1 fruit fly cellular context compared by ENCODE assay signal in genomic region chr2L:1428290-1428689, dm6.
TF ChIP-seq lines count a peak whose summit lies in the region.

Gene CG43401, plus strand, starts transcription at chr2L:1428474.

TF ChIP-seq in whole organism, embryonic, 481 proteins besides CTCF, POLR2A, EP300 and RAD21 (continued from another document and continues in another):
- TF ChIP-seq sna (GFP tag; IDR thresholded peaks at IDR 0.05; lab: Robert Waterston, UW; ENCODE audit: partially characterized antibody) (no peak), pan (optimal IDR thresholded peaks at IDR 0.05; lab: Kevin White, UChicago) (no peak), pan (GFP tag; optimal IDR thresholded peaks at IDR 0.05 in 1 of 2, IDR thresholded peaks at IDR 0.05 in 1 of 2) (peak in 1 of 2 experiments; percentile 70), CG2116 (GFP tag; optimal IDR thresholded peaks at IDR 0.05; lab: Kevin White, UChicago) (no peak), Dip3 (GFP tag; optimal IDR thresholded peaks at IDR 0.05; lab: Kevin White, UChicago) (no peak), CG6654 (GFP tag; optimal IDR thresholded peaks at IDR 0.05; lab: Kevin White, UChicago) (no peak), crol (GFP tag; IDR thresholded peaks at IDR 0.05; lab: Robert Waterston, UW) (no peak), CG11085 (GFP tag; IDR thresholded peaks at IDR 0.05; lab: Robert Waterston, UW) (no peak), Tbp (GFP tag; optimal IDR thresholded peaks at IDR 0.05; lab: Kevin White, UChicago) (no peak), CG9437 (GFP tag; optimal IDR thresholded peaks at IDR 0.05; lab: Kevin White, UChicago) (peak; percentile 26), CG9876 (GFP tag; optimal IDR thresholded peaks at IDR 0.05; lab: Kevin White, UChicago) (no peak), D (optimal IDR thresholded peaks at IDR 0.05; lab: Kevin White, UChicago) (no peak), D (GFP tag; optimal IDR thresholded peaks at IDR 0.05; lab: Kevin White, UChicago) (no peak), en (GFP tag; optimal IDR thresholded peaks at IDR 0.05; lab: Kevin White, UChicago) (no peak), CG6175 (GFP tag; IDR thresholded peaks at IDR 0.05; lab: Robert Waterston, UW) (no peak), CG1832 (GFP tag; optimal IDR thresholded peaks at IDR 0.05; lab: Kevin White, UChicago) (no peak), fu2 (GFP tag; optimal IDR thresholded peaks at IDR 0.05; lab: Kevin White, UChicago) (no peak), hkb (optimal IDR thresholded peaks at IDR 0.05; lab: Kevin White, UChicago) (no peak), hkb (GFP tag; IDR thresholded peaks at IDR 0.05; lab: Robert Waterston, UW) (peak; percentile 78), CG9609 (GFP tag; optimal IDR thresholded peaks at IDR 0.05; lab: Kevin White, UChicago) (peak; percentile 20), ham (GFP tag; IDR thresholded peaks at IDR 0.05; lab: Robert Waterston, UW) (no peak), chinmo (GFP tag; IDR thresholded peaks at IDR 0.05; lab: Robert Waterston, UW; ENCODE audit: partially characterized antibody) (no peak), Fer1 (GFP tag; optimal IDR thresholded peaks at IDR 0.05; lab: Kevin White, UChicago) (peak; percentile 32), CG8281 (tag; optimal IDR thresholded peaks at IDR 0.05; lab: Kevin White, UChicago) (peak; percentile 0), Scr (GFP tag; IDR thresholded peaks at IDR 0.05; lab: Robert Waterston, UW; ENCODE audit: partially characterized antibody) (no peak), D19B (GFP tag; optimal IDR thresholded peaks at IDR 0.05; lab: Kevin White, UChicago) (no peak), zf30C (GFP tag; optimal IDR thresholded peaks at IDR 0.05; lab: Kevin White, UChicago) (peak; percentile 26), CG8765 (GFP tag; IDR thresholded peaks at IDR 0.05; lab: Robert Waterston, UW) (no peak), pita (GFP tag; optimal IDR thresholded peaks at IDR 0.05; lab: Kevin White, UChicago) (no peak), CG4404 (GFP tag; IDR thresholded peaks at IDR 0.05; lab: Robert Waterston, UW) (no peak), Vsx1 (GFP tag; optimal IDR thresholded peaks at IDR 0.05; lab: Kevin White, UChicago) (no peak), CG43689 (GFP tag; IDR thresholded peaks at IDR 0.05; lab: Robert Waterston, UW) (no peak), ci (GFP tag; IDR thresholded peaks at IDR 0.05; lab: Robert Waterston, UW) (peak; percentile 77), sc (optimal IDR thresholded peaks at IDR 0.05; lab: Kevin White, UChicago) (no peak), sc (GFP tag; optimal IDR thresholded peaks at IDR 0.05; lab: Kevin White, UChicago) (no peak), Side (GFP tag; optimal IDR thresholded peaks at IDR 0.05; lab: Kevin White, UChicago) (peak; percentile 20), gfzf (GFP tag; optimal IDR thresholded peaks at IDR 0.05; lab: Kevin White, UChicago) (no peak), peb (GFP tag; IDR thresholded peaks at IDR 0.05; lab: Robert Waterston, UW) (no peak), jumu (GFP tag; optimal IDR thresholded peaks at IDR 0.05; lab: Kevin White, UChicago) (no peak), fd96Cb (tag; optimal IDR thresholded peaks at IDR 0.05; lab: Kevin White, UChicago) (peak; percentile 50), D19A (tag; optimal IDR thresholded peaks at IDR 0.05; lab: Kevin White, UChicago) (no peak), scrt (GFP tag; optimal IDR thresholded peaks at IDR 0.05; lab: Kevin White, UChicago) (no peak), Chrac-16 (GFP tag; optimal IDR thresholded peaks at IDR 0.05; lab: Kevin White, UChicago) (peak; percentile 43), CG6854 (GFP tag; optimal IDR thresholded peaks at IDR 0.05; lab: Kevin White, UChicago) (no peak), da (GFP tag; optimal IDR thresholded peaks at IDR 0.05; lab: Kevin White, UChicago) (no peak), salm (tag; optimal IDR thresholded peaks at IDR 0.05; lab: Kevin White, UChicago) (peak; percentile 44), schlank (tag; optimal IDR thresholded peaks at IDR 0.05; lab: Kevin White, UChicago) (no peak), CG10462 (GFP tag; optimal IDR thresholded peaks at IDR 0.05; lab: Kevin White, UChicago) (no peak), Meics (GFP tag; optimal IDR thresholded peaks at IDR 0.05; lab: Kevin White, UChicago) (no peak), Lhr (GFP tag; optimal IDR thresholded peaks at IDR 0.05; lab: Kevin White, UChicago) (no peak), vvl (GFP tag; IDR thresholded peaks at IDR 0.05; lab: Robert Waterston, UW) (peak; percentile 83), CG6689 (GFP tag; IDR thresholded peaks at IDR 0.05; lab: Robert Waterston, UW) (peak; percentile 70), CG32772 (GFP tag; IDR thresholded peaks at IDR 0.05; lab: Robert Waterston, UW) (peak; percentile 67), CG2202 (tag; optimal IDR thresholded peaks at IDR 0.05; lab: Kevin White, UChicago) (no peak), CG11456 (GFP tag; IDR thresholded peaks at IDR 0.05; lab: Robert Waterston, UW) (no peak), CG15601 (tag; optimal IDR thresholded peaks at IDR 0.05; lab: Kevin White, UChicago) (no peak), CG12769 (tag; optimal IDR thresholded peaks at IDR 0.05; lab: Kevin White, UChicago) (no peak), CG16813 (GFP tag; IDR thresholded peaks at IDR 0.05; lab: Robert Waterston, UW; ENCODE audit: partially characterized antibody) (no peak), Aef1 (GFP tag; IDR thresholded peaks at IDR 0.05; lab: Robert Waterston, UW) (peak; percentile 50; the same call in 2 of the 3 replicates), sr (GFP tag; IDR thresholded peaks at IDR 0.05; lab: Robert Waterston, UW) (no peak), cg (GFP tag; optimal IDR thresholded peaks at IDR 0.05; lab: Kevin White, UChicago) (no peak), Med (GFP tag; lab: Kevin White, UChicago) (peak; percentile 73), CG9797 (GFP tag; optimal IDR thresholded peaks at IDR 0.05; lab: Kevin White, UChicago) (no peak), CG30403 (GFP tag; optimal IDR thresholded peaks at IDR 0.05; lab: Kevin White, UChicago) (peak; percentile 58), CG7839 (tag; optimal IDR thresholded peaks at IDR 0.05; lab: Kevin White, UChicago) (peak; percentile 58), wdn (GFP tag; IDR thresholded peaks at IDR 0.05; lab: Robert Waterston, UW) (no peak), dm (GFP tag; optimal IDR thresholded peaks at IDR 0.05; lab: Kevin White, UChicago) (no peak), cwo (GFP tag; optimal IDR thresholded peaks at IDR 0.05; lab: Kevin White, UChicago) (no peak), bsh (GFP tag; optimal IDR thresholded peaks at IDR 0.05; lab: Kevin White, UChicago) (peak in 1 of 2 experiments; percentile 55), tx (GFP tag; optimal IDR thresholded peaks at IDR 0.05; lab: Kevin White, UChicago) (no peak), CG8478 (optimal IDR thresholded peaks at IDR 0.05; lab: Kevin White, UChicago) (no peak), zen2 (GFP tag; IDR thresholded peaks at IDR 0.05; lab: Robert Waterston, UW; ENCODE audit: partially characterized antibody) (no peak), insv (GFP tag; optimal IDR thresholded peaks at IDR 0.05; lab: Kevin White, UChicago) (no peak), Hey (tag; optimal IDR thresholded peaks at IDR 0.05; lab: Kevin White, UChicago) (no peak), sqz (GFP tag; optimal IDR thresholded peaks at IDR 0.05; lab: Kevin White, UChicago) (no peak), Doc3 (GFP tag; IDR thresholded peaks at IDR 0.05; lab: Robert Waterston, UW; ENCODE audit: partially characterized antibody) (no peak), ttk (GFP tag; IDR thresholded peaks at IDR 0.05; lab: Robert Waterston, UW) (peak; percentile 71), CG31365 (tag; optimal IDR thresholded peaks at IDR 0.05; lab: Kevin White, UChicago) (no peak), HLH3B (GFP tag; IDR thresholded peaks at IDR 0.05; lab: Robert Waterston, UW) (peak; percentile 75), bab2 (GFP tag; optimal IDR thresholded peaks at IDR 0.05; lab: Kevin White, UChicago) (peak; percentile 8), onecut (GFP tag; IDR thresholded peaks at IDR 0.05; lab: Robert Waterston, UW) (0 out of 2 replicates have a peak, but pooled peaks have one; percentile 15), CG5245 (GFP tag; optimal IDR thresholded peaks at IDR 0.05; lab: Kevin White, UChicago) (peak; percentile 5), inv (GFP tag; IDR thresholded peaks at IDR 0.05; lab: Robert Waterston, UW; ENCODE audit: partially characterized antibody) (no peak), CG4617 (GFP tag; optimal IDR thresholded peaks at IDR 0.05; lab: Kevin White, UChicago; ENCODE audit: borderline replicate concordance) (no peak), H2.0 (GFP tag; IDR thresholded peaks at IDR 0.05; lab: Robert Waterston, UW) (peak; percentile 65), Deaf1 (tag; optimal IDR thresholded peaks at IDR 0.05; lab: Kevin White, UChicago) (peak; percentile 12), slou (GFP tag; optimal IDR thresholded peaks at IDR 0.05; lab: Kevin White, UChicago) (no peak), dpn (GFP tag; optimal IDR thresholded peaks at IDR 0.05; lab: Kevin White, UChicago) (peak; percentile 13 to 38), CG4730 (GFP tag; IDR thresholded peaks at IDR 0.05; lab: Robert Waterston, UW) (peak; percentile 66), Blimp-1 (GFP tag; optimal IDR thresholded peaks at IDR 0.05; lab: Kevin White, UChicago) (peak; percentile 58), CG17568 (GFP tag; optimal IDR thresholded peaks at IDR 0.05; lab: Kevin White, UChicago) (no peak), Atf3 (GFP tag; optimal IDR thresholded peaks at IDR 0.05; lab: Kevin White, UChicago) (no peak), CG17385 (GFP tag; optimal IDR thresholded peaks at IDR 0.05; lab: Kevin White, UChicago) (peak; percentile 53), ftz-f1 (GFP tag; optimal IDR thresholded peaks at IDR 0.05; lab: Kevin White, UChicago) (no peak), CG3065 (GFP tag; optimal IDR thresholded peaks at IDR 0.05; lab: Kevin White, UChicago) (no peak), CkIIα-i1 (GFP tag; IDR thresholded peaks at IDR 0.05; lab: Robert Waterston, UW) (no peak), tio (GFP tag; optimal IDR thresholded peaks at IDR 0.05; lab: Kevin White, UChicago) (peak; percentile 42), HHEX (GFP tag; optimal IDR thresholded peaks at IDR 0.05; lab: Kevin White, UChicago) (peak; percentile 31), wek (GFP tag; optimal IDR thresholded peaks at IDR 0.05; lab: Kevin White, UChicago) (no peak), vfl (GFP tag; optimal IDR thresholded peaks at IDR 0.05; lab: Kevin White, UChicago) (no peak), Asciz (GFP tag; optimal IDR thresholded peaks at IDR 0.05; lab: Kevin White, UChicago) (no peak), CG6813 (GFP tag; optimal IDR thresholded peaks at IDR 0.05; lab: Kevin White, UChicago) (no peak), CG30020 (tag; optimal IDR thresholded peaks at IDR 0.05; lab: Kevin White, UChicago) (no peak), bbx (GFP tag; IDR thresholded peaks at IDR 0.05; lab: Robert Waterston, UW; ENCODE audit: partially characterized antibody) (no peak), fru (optimal IDR thresholded peaks at IDR 0.05; lab: Kevin White, UChicago) (no peak), GATAe (GFP tag; conservative IDR thresholded peaks at IDR 0.05; lab: Robert Waterston, UW) (no peak), fd102C (GFP tag; optimal IDR thresholded peaks at IDR 0.05; lab: Kevin White, UChicago) (no peak), CG10565 (GFP tag; optimal IDR thresholded peaks at IDR 0.05; lab: Kevin White, UChicago) (no peak), CG3847 (GFP tag; IDR thresholded peaks at IDR 0.05; lab: Robert Waterston, UW) (peak; percentile 35; the same call in 1 of the 2 replicates), CG14050 (GFP tag; IDR thresholded peaks at IDR 0.05; lab: Robert Waterston, UW) (peak; percentile 58; the same call in 2 of the 3 replicates), Taf1 (GFP tag; IDR thresholded peaks at IDR 0.05; lab: Robert Waterston, UW) (no peak), zfh1 (GFP tag; IDR thresholded peaks at IDR 0.05; lab: Robert Waterston, UW) (peak; percentile 77; the same call in 2 of the 3 replicates), maf-S (GFP tag; optimal IDR thresholded peaks at IDR 0.05; lab: Kevin White, UChicago) (peak; percentile 42), CG10543 (GFP tag; optimal IDR thresholded peaks at IDR 0.05; lab: Kevin White, UChicago) (no peak), Kr (GFP tag; optimal IDR thresholded peaks at IDR 0.05; lab: Kevin White, UChicago) (no peak), bigmax (GFP tag; optimal IDR thresholded peaks at IDR 0.05; lab: Kevin White, UChicago) (no peak), CG31441 (GFP tag; IDR thresholded peaks at IDR 0.05; lab: Robert Waterston, UW) (peak; percentile 63), Hmx (GFP tag; optimal IDR thresholded peaks at IDR 0.05; lab: Kevin White, UChicago) (no peak), CG11560 (tag; IDR thresholded peaks at IDR 0.05; lab: Robert Waterston, UW) (no peak), ro (GFP tag; IDR thresholded peaks at IDR 0.05; lab: Robert Waterston, UW) (no peak), Gug (GFP tag; IDR thresholded peaks at IDR 0.05; lab: Robert Waterston, UW) (0 out of 4 replicates have a peak, but pooled peaks have one; percentile 28), cas (GFP tag; IDR thresholded peaks at IDR 0.05; lab: Robert Waterston, UW) (no peak), NC2α (GFP tag; optimal IDR thresholded peaks at IDR 0.05; lab: Kevin White, UChicago) (peak; percentile 9), CG16815 (GFP tag; optimal IDR thresholded peaks at IDR 0.05; lab: Kevin White, UChicago) (no peak), dati (GFP tag; IDR thresholded peaks at IDR 0.05; lab: Robert Waterston, UW) (no peak), CG2712 (tag; optimal IDR thresholded peaks at IDR 0.05; lab: Kevin White, UChicago) (peak; percentile 50), HLH54F (GFP tag; optimal IDR thresholded peaks at IDR 0.05; lab: Kevin White, UChicago) (no peak), gcm (GFP tag; optimal IDR thresholded peaks at IDR 0.05; lab: Kevin White, UChicago) (peak; percentile 60), CG34224 (GFP tag; IDR thresholded peaks at IDR 0.05; lab: Robert Waterston, UW; ENCODE audit: partially characterized antibody) (no peak), Jarid2 (GFP tag; optimal IDR thresholded peaks at IDR 0.05; lab: Kevin White, UChicago) (no peak), otp (GFP tag; IDR thresholded peaks at IDR 0.05; lab: Robert Waterston, UW) (peak; percentile 52; the same call in 2 of the 3 replicates), Hr78 (GFP tag; optimal IDR thresholded peaks at IDR 0.05; lab: Kevin White, UChicago) (peak in 1 of 2 experiments; percentile 57), jing (GFP tag; optimal IDR thresholded peaks at IDR 0.05; lab: Kevin White, UChicago) (no peak), ATbp (GFP tag; optimal IDR thresholded peaks at IDR 0.05; lab: Kevin White, UChicago) (peak; percentile 25), Myb (GFP tag; optimal IDR thresholded peaks at IDR 0.05; lab: Kevin White, UChicago) (no peak), unc-4 (GFP tag; IDR thresholded peaks at IDR 0.05; lab: Robert Waterston, UW; ENCODE audit: partially characterized antibody) (no peak)
